Worm (Caenorhabditis elegans): ENCODE measurements around the gene gcp-2.2.

The gcp-2.2 gene

ce11 chrX:11537240-11537764 lies at the start of gene gcp-2.2:
gcp-2.2 (plus strand) TSS chrX:11537714.
- TF ChIP-seq elt-3 (tag; optimal IDR thresholded peaks at IDR 0.05) (no peak), ceh-83 (GFP tag; optimal IDR thresholded peaks at IDR 0.05) (no peak), flh-1 (GFP tag; optimal IDR thresholded peaks at IDR 0.05) (no peak), lsy-2 (tag; optimal IDR thresholded peaks at IDR 0.05) (no peak), tbx-8 (GFP tag; optimal IDR thresholded peaks at IDR 0.05) (no peak), mab-5 (tag; optimal IDR thresholded peaks at IDR 0.05) (no peak), cnd-1 (tag; optimal IDR thresholded peaks at IDR 0.05) (no peak), bed-3 (GFP tag; optimal IDR thresholded peaks at IDR 0.05) (no peak), mls-2 (tag; optimal IDR thresholded peaks at IDR 0.05) (no peak), nhr-2 (tag; optimal IDR thresholded peaks at IDR 0.05) (no peak), sem-2 (GFP tag; optimal IDR thresholded peaks at IDR 0.05) (no peak), sptf-1 (tag; optimal IDR thresholded peaks at IDR 0.05) (no peak), pha-4 (tag; optimal IDR thresholded peaks at IDR 0.05) (no peak), lin-32 (GFP tag; optimal IDR thresholded peaks at IDR 0.05) (no peak), hlh-1 (tag; optimal IDR thresholded peaks at IDR 0.05) (no peak)

- TF ChIP-seq ceh-39 (tag; optimal IDR thresholded peaks at IDR 0.05) (no peak), ham-2 (GFP tag; optimal IDR thresholded peaks at IDR 0.05) (no peak), unc-120 (tag; optimal IDR thresholded peaks at IDR 0.05; ENCODE audit: poor library complexity, severe bottlenecking) (no peak), nhr-2 (tag; optimal IDR thresholded peaks at IDR 0.05) (no peak), ztf-11 (tag; optimal IDR thresholded peaks at IDR 0.05) (no peak), zip-8 (tag; optimal IDR thresholded peaks at IDR 0.05) (no peak), mep-1 (tag; optimal IDR thresholded peaks at IDR 0.05) (no peak), unc-62 (GFP tag; optimal IDR thresholded peaks at IDR 0.05) (no peak), lsy-2 (tag; optimal IDR thresholded peaks at IDR 0.05) (no peak), snpc-4 (tag; optimal IDR thresholded peaks at IDR 0.05) (no peak), elt-3 (tag; optimal IDR thresholded peaks at IDR 0.05) (no peak), cnd-1 (tag; optimal IDR thresholded peaks at IDR 0.05) (no peak)
Measured at ce11 chrX:11489830-11490229, 47.7 kb upstream of the gcp-2.2 start, which contains the start of gene spp-21. spp-21 (plus strand) TSS chrX:11490130.

- TF ChIP-seq ces-1 (GFP tag; optimal IDR thresholded peaks at IDR 0.05) (no peak), blmp-1 (tag; optimal IDR thresholded peaks at IDR 0.05) (no peak), cnd-1 (tag; optimal IDR thresholded peaks at IDR 0.05) (no peak), ceh-83 (GFP tag; optimal IDR thresholded peaks at IDR 0.05) (no peak)
Measured at ce11 chrX:11491835-11492234, 45.7 kb upstream of the gcp-2.2 start.

- TF ChIP-seq ztf-11 (tag; optimal IDR thresholded peaks at IDR 0.05) (no peak), nhr-76 (tag; optimal IDR thresholded peaks at IDR 0.05) (no peak), unc-120 (tag; optimal IDR thresholded peaks at IDR 0.05; ENCODE audit: poor library complexity, severe bottlenecking) (no peak), snpc-4 (tag; optimal IDR thresholded peaks at IDR 0.05) (no peak), lin-13 (tag; optimal IDR thresholded peaks at IDR 0.05) (no peak), nhr-28 (tag; optimal IDR thresholded peaks at IDR 0.05) (no peak), mep-1 (tag; optimal IDR thresholded peaks at IDR 0.05) (no peak), lin-32 (GFP tag; optimal IDR thresholded peaks at IDR 0.05) (no peak), pha-4 (tag; optimal IDR thresholded peaks at IDR 0.05) (no peak), nhr-2 (tag; optimal IDR thresholded peaks at IDR 0.05) (no peak), sptf-1 (tag; optimal IDR thresholded peaks at IDR 0.05) (no peak), sem-2 (GFP tag; optimal IDR thresholded peaks at IDR 0.05) (no peak), unc-62 (GFP tag; optimal IDR thresholded peaks at IDR 0.05) (no peak), tbx-8 (GFP tag; optimal IDR thresholded peaks at IDR 0.05) (no peak)
Measured at ce11 chrX:11498871-11499270, 38.6 kb upstream of the gcp-2.2 start.

- TF ChIP-seq nhr-2 (tag; optimal IDR thresholded peaks at IDR 0.05) (no peak), flh-1 (GFP tag; optimal IDR thresholded peaks at IDR 0.05) (no peak), ceh-43 (GFP tag; optimal IDR thresholded peaks at IDR 0.05) (no peak), ham-2 (GFP tag; optimal IDR thresholded peaks at IDR 0.05) (no peak), sptf-1 (tag; optimal IDR thresholded peaks at IDR 0.05) (no peak), zip-8 (tag; optimal IDR thresholded peaks at IDR 0.05) (no peak), unc-39 (tag; optimal IDR thresholded peaks at IDR 0.05) (no peak), nhr-12 (tag; optimal IDR thresholded peaks at IDR 0.05) (no peak), unc-120 (tag; optimal IDR thresholded peaks at IDR 0.05; ENCODE audit: poor library complexity, severe bottlenecking) (no peak), lin-32 (GFP tag; optimal IDR thresholded peaks at IDR 0.05) (no peak), ces-1 (GFP tag; optimal IDR thresholded peaks at IDR 0.05) (no peak), elt-1 (tag; optimal IDR thresholded peaks at IDR 0.05; ENCODE audit: borderline replicate concordance, insufficient read depth) (no peak), mab-5 (tag; optimal IDR thresholded peaks at IDR 0.05) (no peak), ceh-39 (tag; optimal IDR thresholded peaks at IDR 0.05) (no peak), blmp-1 (tag; optimal IDR thresholded peaks at IDR 0.05) (no peak), mls-2 (tag; optimal IDR thresholded peaks at IDR 0.05) (no peak), M03D4.4 (tag; optimal IDR thresholded peaks at IDR 0.05) (no peak), nhr-28 (tag; optimal IDR thresholded peaks at IDR 0.05) (no peak)
Measured at ce11 chrX:11499738-11500137, 37.8 kb upstream of the gcp-2.2 start, which contains the start of gene T25C12.3. T25C12.3 (minus strand) TSS chrX:11499999.

Data from whole organism, mixed stage, embryonic.